Fruit fly (Drosophila melanogaster): ENCODE results near the gene pira.

The pira gene

DNA sequence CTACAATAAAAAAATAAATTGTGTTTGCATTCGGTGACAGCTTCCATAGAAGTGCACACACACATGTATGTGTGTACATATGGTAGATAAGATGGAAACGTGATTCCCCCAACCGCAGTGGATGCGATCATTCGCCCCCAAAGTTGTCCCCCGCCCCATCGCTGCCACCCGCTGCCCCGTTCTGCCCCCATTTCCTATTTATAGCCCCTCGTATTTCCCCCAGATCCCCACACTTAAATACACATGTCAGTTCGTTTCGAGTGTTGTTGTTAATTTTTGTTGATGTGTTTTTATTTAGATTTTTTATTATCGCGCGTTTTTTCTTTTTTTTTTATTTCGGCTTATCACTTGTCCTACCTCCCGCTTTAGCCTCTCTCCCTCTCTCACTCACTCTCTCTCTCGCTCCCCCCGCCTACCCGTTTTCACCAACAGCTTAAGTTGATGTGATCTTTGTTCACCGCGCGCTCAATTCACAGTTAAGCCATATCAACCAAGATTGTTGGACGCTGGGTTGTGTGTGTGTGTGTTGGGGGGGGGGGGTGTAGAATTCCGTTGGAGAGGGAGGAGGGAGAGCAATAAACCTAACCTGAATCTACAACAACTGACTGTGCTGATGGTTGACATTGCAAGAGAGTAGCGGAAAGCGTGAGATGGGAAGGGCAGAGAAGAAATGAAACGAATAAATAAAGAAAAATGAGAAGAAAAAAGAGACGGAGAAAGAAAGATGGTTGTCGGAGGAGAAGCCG is 9.6 kb downstream of the pira start (continued):
- TF ChIP-seq CG12104 (GFP tag; optimal IDR thresholded peaks at IDR 0.05), result no peak
- no peak for TF ChIP-seq CG4328 (GFP tag; optimal IDR thresholded peaks at IDR 0.05)
- no peak for TF ChIP-seq CG14441 (GFP tag; IDR thresholded peaks at IDR 0.05)
- no peak for TF ChIP-seq Meics (GFP tag; optimal IDR thresholded peaks at IDR 0.05)
- no peak for TF ChIP-seq CG13775 (GFP tag; optimal IDR thresholded peaks at IDR 0.05)
- TF ChIP-seq CG32767 (GFP tag; IDR thresholded peaks at IDR 0.05), result no peak
- TF ChIP-seq jumu (GFP tag; optimal IDR thresholded peaks at IDR 0.05), result no peak
- TF ChIP-seq Dip3 (GFP tag; optimal IDR thresholded peaks at IDR 0.05), result no peak
- no peak for TF ChIP-seq sisA (GFP tag; IDR thresholded peaks at IDR 0.05)
- TF ChIP-seq CG2712 (tag; optimal IDR thresholded peaks at IDR 0.05), result no peak
- no peak for TF ChIP-seq CG7372 (GFP tag; IDR thresholded peaks at IDR 0.05)
- TF ChIP-seq ttk (GFP tag; IDR thresholded peaks at IDR 0.05), result 0 out of 2 replicates have a peak, but pooled peaks have one; percentile 9
- no peak for TF ChIP-seq MESR4 (GFP tag; optimal IDR thresholded peaks at IDR 0.05)
- TF ChIP-seq otp (GFP tag; IDR thresholded peaks at IDR 0.05), result peak; percentile 64
- no peak for TF ChIP-seq dm (GFP tag; optimal IDR thresholded peaks at IDR 0.05)
- no peak for TF ChIP-seq hkb (optimal IDR thresholded peaks at IDR 0.05)
- TF ChIP-seq hkb (GFP tag; IDR thresholded peaks at IDR 0.05), result no peak
- TF ChIP-seq CG14014 (GFP tag; IDR thresholded peaks at IDR 0.05), result peak; percentile 27; the same call in 1 of the 2 replicates
- peak; percentile 90 for TF ChIP-seq cwo (GFP tag; optimal IDR thresholded peaks at IDR 0.05)
- TF ChIP-seq CG6813 (GFP tag; optimal IDR thresholded peaks at IDR 0.05), result no peak
- no peak for TF ChIP-seq CG16813 (GFP tag; IDR thresholded peaks at IDR 0.05; ENCODE audit: partially characterized antibody)
- no peak for TF ChIP-seq eve (GFP tag; optimal IDR thresholded peaks at IDR 0.05)
- no peak for TF ChIP-seq tx (GFP tag; optimal IDR thresholded peaks at IDR 0.05)
- no peak for TF ChIP-seq CG17829 (tag; optimal IDR thresholded peaks at IDR 0.05)
- TF ChIP-seq kah (GFP tag; optimal IDR thresholded peaks at IDR 0.05), result no peak
- no peak for TF ChIP-seq gsb-n (tag; optimal IDR thresholded peaks at IDR 0.05)
- TF ChIP-seq zen2 (GFP tag; IDR thresholded peaks at IDR 0.05; ENCODE audit: partially characterized antibody), result no peak
- no peak for TF ChIP-seq CG15696 (tag; optimal IDR thresholded peaks at IDR 0.05)
- peak in 1 of 2 experiments; percentile 22 for TF ChIP-seq bsh (GFP tag; optimal IDR thresholded peaks at IDR 0.05)
- no peak for TF ChIP-seq h (optimal IDR thresholded peaks at IDR 0.05)
- TF ChIP-seq CG8944 (GFP tag; optimal IDR thresholded peaks at IDR 0.05), result no peak
- no peak for TF ChIP-seq CG31441 (GFP tag; IDR thresholded peaks at IDR 0.05)
- TF ChIP-seq PHDP (tag; optimal IDR thresholded peaks at IDR 0.05), result no peak
- TF ChIP-seq CG12659 (GFP tag; optimal IDR thresholded peaks at IDR 0.05), result no peak
- TF ChIP-seq CG6683 (GFP tag; optimal IDR thresholded peaks at IDR 0.05), result no peak
- TF ChIP-seq pho (GFP tag; optimal IDR thresholded peaks at IDR 0.05), result no peak
- no peak for TF ChIP-seq aop (GFP tag; IDR thresholded peaks at IDR 0.05)
- no peak for TF ChIP-seq CG17385 (GFP tag; optimal IDR thresholded peaks at IDR 0.05)
- no peak for TF ChIP-seq CG2116 (GFP tag; optimal IDR thresholded peaks at IDR 0.05)
- TF ChIP-seq dan (GFP tag; IDR thresholded peaks at IDR 0.05), result no peak
- TF ChIP-seq CG12769 (tag; optimal IDR thresholded peaks at IDR 0.05), result peak; percentile 82
- TF ChIP-seq CG1233 (GFP tag; optimal IDR thresholded peaks at IDR 0.05), result no peak
- TF ChIP-seq sc (optimal IDR thresholded peaks at IDR 0.05), result no peak
- TF ChIP-seq sc (GFP tag; optimal IDR thresholded peaks at IDR 0.05), result no peak
- no peak for TF ChIP-seq dmrt99B (tag; optimal IDR thresholded peaks at IDR 0.05)
- no peak for TF ChIP-seq Dp (GFP tag; optimal IDR thresholded peaks at IDR 0.05)
- TF ChIP-seq knrl (GFP tag; IDR thresholded peaks at IDR 0.05; ENCODE audit: partially characterized antibody), result no peak
- TF ChIP-seq insv (GFP tag; optimal IDR thresholded peaks at IDR 0.05), result no peak
- no peak for TF ChIP-seq CG1792 (GFP tag; optimal IDR thresholded peaks at IDR 0.05)
- TF ChIP-seq scrt (GFP tag; optimal IDR thresholded peaks at IDR 0.05), result no peak
- peak; percentile 73 for TF ChIP-seq rib (GFP tag; IDR thresholded peaks at IDR 0.05)

Measured in whole organism, embryonic.